Fruit fly (Drosophila melanogaster) whole organism, pupa: ENCODE measurements around the gene CG14034.

ENCODE experiments used
- CG12605 ChIP-seq: fragments of 200-800 bp; sonication (Bioruptor generic); IDR thresholded peaks from 2 replicates; pipeline ENCODE4 v1.3.6; 2022; ENCODE audit warnings: missing biosample characterization, missing genetic modification characterization
- CG13204 ChIP-seq: fragments of 200-800 bp; sonication (Bioruptor generic); optimal IDR thresholded peaks from 2 replicates; lab custom pipeline; 2018; ENCODE audit warnings: missing biosample characterization, mild to moderate bottlenecking, missing genetic modification characterization, moderate library complexity
- CG15710 ChIP-seq: fragments of 200-800 bp; sonication (Bioruptor generic); optimal IDR thresholded peaks from 2 replicates; lab custom pipeline; 2018; ENCODE audit warnings: missing biosample characterization, mild to moderate bottlenecking, missing genetic modification characterization, moderate library complexity
- CG17806 ChIP-seq: fragments of 200-800 bp; sonication (Bioruptor generic); optimal IDR thresholded peaks from 2 replicates; lab custom pipeline; 2018; ENCODE audit warnings: missing biosample characterization, mild to moderate bottlenecking, missing genetic modification characterization, moderate library complexity
- CG32121 ChIP-seq: fragments of 200-800 bp; sonication (Bioruptor generic); IDR thresholded peaks from 2 replicates; pipeline ENCODE4 v1.3.6; 2022; ENCODE audit warnings: missing biosample characterization, missing genetic modification characterization
- CG8159 ChIP-seq: fragments of 200-800 bp; sonication (Bioruptor generic); optimal IDR thresholded peaks from 3 replicates; lab custom pipeline; 2018; ENCODE audit warnings: missing biosample characterization, mild to moderate bottlenecking, missing genetic modification characterization, moderate library complexity
- CG8301 ChIP-seq: fragments of 200-800 bp; sonication (Bioruptor generic); optimal IDR thresholded peaks from 2 replicates; lab custom pipeline; 2018; ENCODE audit warnings: missing biosample characterization, mild to moderate bottlenecking, missing genetic modification characterization
- CG9948 ChIP-seq: fragments of 200-800 bp; sonication (Bioruptor generic); optimal IDR thresholded peaks from 2 replicates; lab custom pipeline; 2018; ENCODE audit warnings: missing biosample characterization, mild to moderate bottlenecking, missing genetic modification characterization, moderate library complexity
- EcR ChIP-seq: fragments of 200-800 bp; sonication (Bioruptor generic); optimal IDR thresholded peaks from 3 replicates; lab custom pipeline; 2019; ENCODE audit warnings: missing biosample characterization, missing genetic modification characterization, mild to moderate bottlenecking, moderate library complexity, missing genetic modification reagents
- Ets98B ChIP-seq: fragments of 200-800 bp; sonication (Bioruptor generic); IDR thresholded peaks from 2 replicates; pipeline ENCODE4 v1.3.6; 2022; ENCODE audit warnings: missing biosample characterization, missing genetic modification characterization
- Pif1B ChIP-seq: fragments of 200-800 bp; sonication (Bioruptor generic); optimal IDR thresholded peaks from 3 replicates; lab custom pipeline; 2016; ENCODE audit warnings: missing biosample characterization, missing genetic modification characterization
- fd96Ca ChIP-seq: fragments of 200-800 bp; sonication (Bioruptor generic); IDR thresholded peaks from 3 replicates; pipeline ENCODE4 v1.3.6; 2022; ENCODE audit warnings: missing biosample characterization, missing genetic modification characterization
- gl ChIP-seq: fragments of 200-800 bp; sonication (Bioruptor generic); optimal IDR thresholded peaks from 2 replicates; lab custom pipeline; 2018; ENCODE audit warnings: missing biosample characterization, mild to moderate bottlenecking, missing genetic modification characterization
- rn ChIP-seq: fragments of 200-800 bp; sonication (Bioruptor generic); IDR thresholded peaks from 2 replicates; pipeline ENCODE4 v1.3.6; 2022; ENCODE audit warnings: missing biosample characterization, missing genetic modification characterization

- TF ChIP-seq gl: no peak
- no peak for TF ChIP-seq EcR (GFP tag; lab: Kevin White, UChicago)
- no peak for TF ChIP-seq CG15710 (tag; lab: Kevin White, UChicago)
- TF ChIP-seq CG13204: no peak
- no peak for TF ChIP-seq CG32121
- TF ChIP-seq CG8159 (tag; lab: Kevin White, UChicago): no peak
- TF ChIP-seq CG8301 (tag; lab: Kevin White, UChicago): no peak
- TF ChIP-seq rn (GFP tag; lab: Robert Waterston, UW): no peak
- no peak for TF ChIP-seq Pif1B (GFP tag; lab: Kevin White, UChicago)
- TF ChIP-seq Ets98B: no peak
- no peak for TF ChIP-seq CG17806 (tag; lab: Kevin White, UChicago)
- no peak for TF ChIP-seq CG9948 (tag; lab: Kevin White, UChicago)
- TF ChIP-seq CG12605 (GFP tag; lab: Robert Waterston, UW): no peak
- no peak for TF ChIP-seq fd96Ca (GFP tag; lab: Robert Waterston, UW)
These were observed 14.4 kb upstream of the CG14034 start for dm6 chr2L:5230772-5231171.
